Fruit fly (Drosophila melanogaster) whole organism, embryonic: ENCODE results near the gene Gr97a.

Experiments
- Atf-2 ChIP-seq: fragments of 200-800 bp; sonication (Bioruptor generic); optimal IDR thresholded peaks from 2 replicates; lab custom pipeline; 2016; ENCODE audit warnings: missing biosample characterization, missing genetic modification characterization
- CG11695 ChIP-seq: fragments of 200-800 bp; sonication (Bioruptor generic); IDR thresholded peaks from 3 replicates; pipeline ENCODE4 v1.3.6; 2022; ENCODE audit warnings: missing biosample characterization, missing genetic modification characterization
- CG12236 ChIP-seq: fragments of 200-800 bp; sonication (Bioruptor generic); optimal IDR thresholded peaks from 2 replicates; lab custom pipeline; 2016; ENCODE audit warnings: missing biosample characterization, missing genetic modification characterization
- CG15601 ChIP-seq: fragments of 200-800 bp; sonication (Bioruptor generic); optimal IDR thresholded peaks from 3 replicates; lab custom pipeline; 2019; ENCODE audit warnings: missing biosample characterization, mild to moderate bottlenecking, missing genetic modification characterization, moderate library complexity
- CG1603 ChIP-seq: fragments of 200-800 bp; sonication (Bioruptor generic); optimal IDR thresholded peaks from 2 replicates; lab custom pipeline; 2019; ENCODE audit warnings: missing biosample characterization, mild to moderate bottlenecking, missing genetic modification characterization, moderate library complexity
- CG32772 ChIP-seq: fragments of 200-800 bp; sonication (Bioruptor generic); IDR thresholded peaks from 2 replicates; pipeline ENCODE4 v1.3.6; 2022; ENCODE audit warnings: missing biosample characterization, missing genetic modification characterization
- CG33213 ChIP-seq: fragments of 200-800 bp; sonication (Bioruptor generic); optimal IDR thresholded peaks from 3 replicates; lab custom pipeline; 2016; ENCODE audit warnings: missing biosample characterization, missing genetic modification characterization
- CG3847 ChIP-seq: fragments of 200-800 bp; sonication (Bioruptor generic); IDR thresholded peaks from 2 replicates; pipeline ENCODE4 v1.3.6; 2022; ENCODE audit warnings: missing biosample characterization, missing genetic modification characterization
- CG8765 ChIP-seq: fragments of 200-800 bp; sonication (Bioruptor generic); IDR thresholded peaks from 2 replicates; pipeline ENCODE4 v1.3.6; 2022; ENCODE audit warnings: missing biosample characterization, missing genetic modification characterization
- CG9817 ChIP-seq: fragments of 200-800 bp; sonication (Bioruptor generic); optimal IDR thresholded peaks from 2 replicates; lab custom pipeline; 2018; ENCODE audit warnings: missing biosample characterization, mild to moderate bottlenecking, missing genetic modification characterization, moderate library complexity
- Dip3 ChIP-seq: fragments of 200-800 bp; sonication (Bioruptor generic); optimal IDR thresholded peaks from 3 replicates; lab custom pipeline; 2016; ENCODE audit warnings: missing biosample characterization, missing genetic modification characterization
- Dp ChIP-seq: fragments of 200-800 bp; sonication (Bioruptor generic); optimal IDR thresholded peaks from 2 replicates; lab custom pipeline; 2018; ENCODE audit warnings: missing biosample characterization, mild to moderate bottlenecking, missing genetic modification characterization, moderate library complexity
- Ets65A ChIP-seq: fragments of 200-800 bp; sonication (Bioruptor generic); peaks from one replicate; lab custom pipeline; 2016; ENCODE audit warnings: missing biosample characterization, missing genetic modification characterization
- HLH3B ChIP-seq: fragments of 200-800 bp; sonication (Bioruptor generic); IDR thresholded peaks from 2 replicates; pipeline ENCODE4 v1.3.6; 2022; ENCODE audit warnings: missing biosample characterization, missing genetic modification characterization
- HLHmδ ChIP-seq: fragments of 200-800 bp; sonication (Bioruptor generic); optimal IDR thresholded peaks from 2 replicates; lab custom pipeline; 2018; ENCODE audit warnings: missing biosample characterization, mild to moderate bottlenecking, missing genetic modification characterization, moderate library complexity
- HmgZ ChIP-seq: fragments of 200-800 bp; sonication (Bioruptor generic); optimal IDR thresholded peaks from 2 replicates; lab custom pipeline; 2018; ENCODE audit warnings: missing biosample characterization, mild to moderate bottlenecking, missing genetic modification characterization
- Hr51 ChIP-seq, 2 experiments: fragments of 200-800 bp; sonication (Bioruptor generic); optimal IDR thresholded peaks; 2 replicates in 1 of 2; 3 replicates in 1 of 2; lab custom pipeline; 2016 to 2018; ENCODE audit warnings: missing biosample characterization in 2 of 2, missing genetic modification characterization in 2 of 2, mild to moderate bottlenecking in 1 of 2, moderate library complexity in 1 of 2
- Oli ChIP-seq: fragments of 200-800 bp; sonication (Bioruptor generic); optimal IDR thresholded peaks from 2 replicates; lab custom pipeline; 2018; ENCODE audit warnings: missing biosample characterization, mild to moderate bottlenecking, missing genetic modification characterization, moderate library complexity
- Rx ChIP-seq: fragments of 200-800 bp; sonication (Bioruptor generic); IDR thresholded peaks from 2 replicates; pipeline ENCODE4 v1.3.6; 2022; ENCODE audit warnings: missing biosample characterization, missing genetic modification characterization
- Side ChIP-seq: fragments of 200-800 bp; sonication (Bioruptor generic); optimal IDR thresholded peaks from 2 replicates; lab custom pipeline; 2016; ENCODE audit warnings: missing biosample characterization, missing genetic modification characterization
- Trl ChIP-seq, 3 experiments: fragments of >200 bp in 2 of 3; fragments of 200-800 bp in 1 of 3; sonication (Bioruptor generic) in 1 of 3; optimal IDR thresholded peaks; 2 replicates in 1 of 3; 3 replicates in 2 of 3; lab custom pipeline; 2016 to 2017; ENCODE audit warnings: missing biosample characterization in 1 of 3, missing genetic modification characterization in 1 of 3
- btn ChIP-seq: fragments of 200-800 bp; sonication (Bioruptor generic); optimal IDR thresholded peaks from 2 replicates; lab custom pipeline; 2016; ENCODE audit warnings: missing biosample characterization, missing genetic modification characterization
- cato ChIP-seq: fragments of 200-800 bp; sonication (Bioruptor generic); optimal IDR thresholded peaks from 2 replicates; lab custom pipeline; 2016; ENCODE audit warnings: missing biosample characterization, missing genetic modification characterization, borderline replicate concordance
- chif ChIP-seq, 2 experiments: fragments of 200-800 bp; sonication (Bioruptor generic); optimal IDR thresholded peaks; 3 replicates each; lab custom pipeline; 2016; ENCODE audit warnings: missing biosample characterization in 2 of 2, missing genetic modification characterization in 2 of 2
- crc ChIP-seq: fragments of 200-800 bp; sonication (Bioruptor generic); optimal IDR thresholded peaks from 2 replicates; lab custom pipeline; 2016; ENCODE audit warnings: missing biosample characterization, missing genetic modification characterization
- dati ChIP-seq: fragments of 200-800 bp; sonication (Bioruptor generic); IDR thresholded peaks from 2 replicates; pipeline ENCODE4 v1.3.6; 2022; ENCODE audit warnings: missing biosample characterization, missing genetic modification characterization
- disco-r ChIP-seq: fragments of 200-800 bp; sonication (Bioruptor generic); optimal IDR thresholded peaks from 2 replicates; lab custom pipeline; 2016; ENCODE audit warnings: missing biosample characterization, missing genetic modification characterization
- dpn ChIP-seq, 2 experiments: fragments of 200-800 bp; sonication (Bioruptor generic); optimal IDR thresholded peaks; 3 replicates each; lab custom pipeline; 2016; ENCODE audit warnings: missing biosample characterization in 2 of 2, missing genetic modification characterization in 2 of 2
- eve ChIP-seq, 2 experiments: fragments of >200 bp; optimal IDR thresholded peaks; 2 replicates each; lab custom pipeline; 2017; ENCODE audit warnings: missing biosample characterization in 2 of 2, missing genetic modification characterization in 2 of 2
- eyg ChIP-seq: fragments of 200-800 bp; sonication (Bioruptor generic); optimal IDR thresholded peaks from 3 replicates; lab custom pipeline; 2016; ENCODE audit warnings: missing biosample characterization, missing genetic modification characterization
- fd3F ChIP-seq: fragments of 200-800 bp; sonication (Bioruptor generic); optimal IDR thresholded peaks from 2 replicates; lab custom pipeline; 2018; ENCODE audit warnings: missing biosample characterization, mild to moderate bottlenecking, missing genetic modification characterization, moderate library complexity
- fu2 ChIP-seq: fragments of 200-800 bp; sonication (Bioruptor generic); optimal IDR thresholded peaks from 2 replicates; lab custom pipeline; 2016; ENCODE audit warnings: missing biosample characterization, missing genetic modification characterization
- gce ChIP-seq: fragments of 200-800 bp; sonication (Bioruptor generic); IDR thresholded peaks from 3 replicates; pipeline ENCODE4 v1.3.6; 2022; ENCODE audit warnings: missing biosample characterization, missing genetic modification characterization
- gcm2 ChIP-seq: fragments of 200-800 bp; sonication (Bioruptor generic); optimal IDR thresholded peaks from 2 replicates; lab custom pipeline; 2016; ENCODE audit warnings: missing biosample characterization, missing genetic modification characterization
- gem ChIP-seq: fragments of 200-800 bp; sonication (Bioruptor generic); optimal IDR thresholded peaks from 2 replicates; lab custom pipeline; 2019; ENCODE audit warnings: missing biosample characterization, mild to moderate bottlenecking, missing genetic modification characterization, moderate library complexity
- grau ChIP-seq: fragments of 200-800 bp; optimal IDR thresholded peaks from 3 replicates; lab custom pipeline; 2019; ENCODE audit warnings: missing biosample characterization, mild to moderate bottlenecking, missing genetic modification characterization, moderate library complexity
- gsb ChIP-seq: fragments of 200-800 bp; sonication (Bioruptor generic); IDR thresholded peaks from 2 replicates; pipeline ENCODE4 v1.3.6; 2022; ENCODE audit warnings: missing biosample characterization, missing genetic modification characterization
- her ChIP-seq: fragments of 200-800 bp; sonication (Bioruptor generic); optimal IDR thresholded peaks from 2 replicates; lab custom pipeline; 2016; ENCODE audit warnings: missing biosample characterization, missing genetic modification characterization
- lilli ChIP-seq: fragments of 200-800 bp; sonication (Bioruptor generic); optimal IDR thresholded peaks from 3 replicates; lab custom pipeline; 2016; ENCODE audit warnings: missing biosample characterization, missing genetic modification characterization
- nerfin-1 ChIP-seq: fragments of 200-800 bp; sonication (Bioruptor generic); optimal IDR thresholded peaks from 3 replicates; lab custom pipeline; 2019; ENCODE audit warnings: missing biosample characterization, mild to moderate bottlenecking, missing genetic modification characterization, moderate library complexity
- phol ChIP-seq: fragments of 200-800 bp; sonication (Bioruptor generic); optimal IDR thresholded peaks from 3 replicates; lab custom pipeline; 2018; ENCODE audit warnings: missing biosample characterization, mild to moderate bottlenecking, missing genetic modification characterization, moderate library complexity
- prd ChIP-seq, 3 experiments: fragments of >200 bp in 2 of 3; fragments of 200-800 bp in 1 of 3; sonication (Bioruptor generic) in 1 of 3; optimal IDR thresholded peaks in 2 of 3; IDR thresholded peaks in 1 of 3; 2 replicates in 2 of 3; 3 replicates in 1 of 3; pipeline versions ENCODE4 v1.3.6 to Lab custom; 2017 to 2022; ENCODE audit warnings: missing biosample characterization in 1 of 3, missing genetic modification characterization in 1 of 3
- ranshi ChIP-seq: fragments of 200-800 bp; sonication (Bioruptor generic); IDR thresholded peaks from 2 replicates; pipeline ENCODE4 v1.3.6; 2022; ENCODE audit warnings: missing biosample characterization, missing genetic modification characterization
- run ChIP-seq: fragments of 200-800 bp; sonication (Bioruptor generic); optimal IDR thresholded peaks from 3 replicates; lab custom pipeline; 2018; ENCODE audit warnings: missing biosample characterization, mild to moderate bottlenecking, missing genetic modification characterization
- salm ChIP-seq: fragments of 200-800 bp; sonication (Bioruptor generic); optimal IDR thresholded peaks from 2 replicates; lab custom pipeline; 2018; ENCODE audit warnings: missing biosample characterization, mild to moderate bottlenecking, missing genetic modification characterization
- sens ChIP-seq: fragments of 200-800 bp; sonication (Bioruptor generic); peaks from one replicate; lab custom pipeline; 2016; ENCODE audit warnings: missing biosample characterization, missing genetic modification characterization
- shn ChIP-seq: fragments of 200-800 bp; sonication (Bioruptor generic); optimal IDR thresholded peaks from 3 replicates; lab custom pipeline; 2016; ENCODE audit warnings: missing biosample characterization, missing genetic modification characterization
- slbo ChIP-seq: fragments of 200-800 bp; sonication (Bioruptor generic); IDR thresholded peaks from 2 replicates; pipeline ENCODE4 v1.3.6; 2022; ENCODE audit warnings: missing biosample characterization, missing genetic modification characterization
- sob ChIP-seq: fragments of 200-800 bp; sonication (Bioruptor generic); IDR thresholded peaks from 2 replicates; pipeline ENCODE4 v1.3.6; 2022; ENCODE audit warnings: missing biosample characterization, missing genetic modification characterization
- zfh2 ChIP-seq: fragments of 200-800 bp; sonication (Bioruptor generic); optimal IDR thresholded peaks from 2 replicates; lab custom pipeline; 2016; ENCODE audit warnings: missing biosample characterization, missing genetic modification characterization

Gr97a gene

dm6 chr3R:26953478-26953874, 12.8 kb downstream of the Gr97a start (continued):
- TF ChIP-seq crc (GFP tag; lab: Kevin White, UChicago), result peak; percentile 25
- TF ChIP-seq slbo, result peak; percentile 41; the same call in 1 of the 2 replicates
- no peak for TF ChIP-seq Trl (optimal IDR thresholded peaks at IDR 0.05; lab: Kevin White, UChicago)
- TF ChIP-seq Trl (GFP tag; optimal IDR thresholded peaks at IDR 0.05; lab: Kevin White, UChicago), result peak; percentile 35
- TF ChIP-seq dati (GFP tag; lab: Robert Waterston, UW), result no peak
- peak; percentile 11 for TF ChIP-seq Oli (tag; lab: Kevin White, UChicago)
- TF ChIP-seq dpn (GFP tag; optimal IDR thresholded peaks at IDR 0.05; lab: Kevin White, UChicago), result peak in 1 of 2 experiments; percentile 49
- peak; percentile 48 for TF ChIP-seq CG1603 (tag; lab: Kevin White, UChicago)
- no peak for TF ChIP-seq her (GFP tag; lab: Kevin White, UChicago)
- TF ChIP-seq HLHmδ (GFP tag; lab: Kevin White, UChicago), result no peak
- TF ChIP-seq Dp (GFP tag; lab: Kevin White, UChicago), result no peak
- TF ChIP-seq lilli (GFP tag; lab: Kevin White, UChicago), result peak; percentile 43
- TF ChIP-seq HLH3B (GFP tag; lab: Robert Waterston, UW), result 0 out of 2 replicates have a peak, but pooled peaks have one; percentile 6
- peak; percentile 9 for TF ChIP-seq CG33213 (GFP tag; lab: Kevin White, UChicago)
- peak; percentile 20 for TF ChIP-seq HmgZ (tag; lab: Kevin White, UChicago)
- 0 out of 2 replicates have a peak, but pooled peaks have one; percentile 21 for TF ChIP-seq gsb
- peak; percentile 3 for TF ChIP-seq run
- TF ChIP-seq CG3847 (GFP tag; lab: Robert Waterston, UW), result peak; percentile 27
- peak; percentile 12; the same call in 1 of the 3 replicates for TF ChIP-seq CG11695
- TF ChIP-seq eve (GFP tag; optimal IDR thresholded peaks at IDR 0.05; lab: Kevin White, UChicago), result peak in 1 of 2 experiments; percentile 73
- peak; percentile 31 for TF ChIP-seq CG9817
- peak; percentile 28 for TF ChIP-seq grau
- TF ChIP-seq zfh2 (GFP tag; lab: Kevin White, UChicago), result peak; percentile 49
- TF ChIP-seq gcm2 (GFP tag; lab: Kevin White, UChicago), result peak; percentile 16
- peak; percentile 37 for TF ChIP-seq Side (GFP tag; lab: Kevin White, UChicago)
- peak; percentile 32 for TF ChIP-seq cato (GFP tag; lab: Kevin White, UChicago)
- TF ChIP-seq salm (tag; lab: Kevin White, UChicago), result no peak
- peak; percentile 43 for TF ChIP-seq fu2
- TF ChIP-seq CG15601 (tag; lab: Kevin White, UChicago), result no peak
- peak; percentile 35 for TF ChIP-seq Atf-2 (GFP tag; lab: Kevin White, UChicago)
- peak; percentile 87 for TF ChIP-seq sens (GFP tag; lab: Kevin White, UChicago)
- no peak for TF ChIP-seq prd (optimal IDR thresholded peaks at IDR 0.05; lab: Kevin White, UChicago)
- TF ChIP-seq prd (GFP tag; IDR thresholded peaks at IDR 0.05; lab: Robert Waterston, UW), result 0 out of 3 replicates have a peak, but pooled peaks have one; percentile 23
- no peak for TF ChIP-seq sob
- peak; percentile 11 for TF ChIP-seq CG12236
- TF ChIP-seq shn (GFP tag; lab: Kevin White, UChicago), result peak; percentile 52
- TF ChIP-seq Ets65A (GFP tag; lab: Kevin White, UChicago), result peak; percentile 94
- TF ChIP-seq CG32772 (GFP tag; lab: Robert Waterston, UW), result no peak
- peak; percentile 2 for TF ChIP-seq btn (GFP tag; lab: Kevin White, UChicago)
- no peak for TF ChIP-seq nerfin-1 (tag; lab: Kevin White, UChicago)
- TF ChIP-seq ranshi (GFP tag; lab: Robert Waterston, UW), result 0 out of 2 replicates have a peak, but pooled peaks have one; percentile 9
- peak in 1 of 2 experiments; percentile 48 for TF ChIP-seq chif (GFP tag; optimal IDR thresholded peaks at IDR 0.05; lab: Kevin White, UChicago)
- peak; percentile 25 for TF ChIP-seq eyg
- peak; percentile 45 for TF ChIP-seq gem (tag; lab: Kevin White, UChicago)
- peak; percentile 31 for TF ChIP-seq fd3F
- TF ChIP-seq Rx (GFP tag; lab: Robert Waterston, UW), result 0 out of 2 replicates have a peak, but pooled peaks have one; percentile 8
- peak; percentile 29; the same call in 1 of the 3 replicates for TF ChIP-seq gce
- peak; percentile 1 for TF ChIP-seq Dip3 (GFP tag; lab: Kevin White, UChicago)
- no peak for TF ChIP-seq disco-r (GFP tag; lab: Kevin White, UChicago)
- TF ChIP-seq Hr51 (GFP tag; optimal IDR thresholded peaks at IDR 0.05; lab: Kevin White, UChicago), result peak in 1 of 2 experiments; percentile 39
- TF ChIP-seq CG8765 (GFP tag; lab: Robert Waterston, UW), result peak; percentile 15; the same call in 1 of the 2 replicates
- TF ChIP-seq phol (tag; lab: Kevin White, UChicago), result peak; percentile 10
